Fruit fly (Drosophila melanogaster) whole organism, wandering third instar larva: ENCODE measurements around the gene Sgs7.

Experiments used
- Dfd ChIP-seq: fragments of >200 bp; optimal IDR thresholded peaks from 2 replicates; lab custom pipeline; 2017; ENCODE audit warnings: missing biosample characterization, missing genetic modification characterization
- GATAd ChIP-seq: sonication (Bioruptor generic); optimal IDR thresholded peaks from 2 replicates; lab custom pipeline; 2016; ENCODE audit warnings: missing biosample characterization, missing genetic modification characterization
- Hr78 ChIP-seq: fragments of >200 bp; optimal IDR thresholded peaks from 2 replicates; lab custom pipeline; 2017; ENCODE audit warnings: missing biosample characterization, missing genetic modification characterization
- Myc ChIP-seq: fragments of >200 bp; optimal IDR thresholded peaks from 2 replicates; lab custom pipeline; 2017
- dl ChIP-seq, 2 experiments: fragments of 175-275, 200-275 bp in 1 of 2; fragments of 200-275 bp in 1 of 2; sonication (Bioruptor generic); optimal IDR thresholded peaks; lab custom pipeline; 2018; ENCODE audit warnings: mild to moderate bottlenecking in 2 of 2, missing biosample characterization in 2 of 2, missing genetic modification characterization in 2 of 2, moderate library complexity in 2 of 2; ENCODE audit not compliant: partially characterized antibody in 2 of 2, insufficient read depth in 1 of 2
- lola ChIP-seq: fragments of >200 bp; optimal IDR thresholded peaks from 2 replicates; lab custom pipeline; 2017; ENCODE audit warnings: missing biosample characterization, missing genetic modification characterization
- psq ChIP-seq: fragments of 200-800 bp; sonication (Bioruptor generic); optimal IDR thresholded peaks from 3 replicates; lab custom pipeline; 2017; ENCODE audit warnings: missing biosample characterization, mild to moderate bottlenecking, missing genetic modification characterization, moderate library complexity
- sage ChIP-seq: fragments of 200-800 bp; sonication (Bioruptor generic); optimal IDR thresholded peaks from 2 replicates; lab custom pipeline; 2016; ENCODE audit warnings: missing biosample characterization, mild to moderate bottlenecking, missing genetic modification characterization

- TF ChIP-seq lola (GFP tag; lab: Kevin White, UChicago) = no peak
- TF ChIP-seq Myc (lab: Kevin White, UChicago) = no peak
- TF ChIP-seq dl (GFP tag; optimal IDR thresholded peaks at IDR 0.05; lab: Kevin White, UChicago; ENCODE audit: insufficient read depth in 1 of 2, partially characterized antibody in 2 of 2) = no peak
- no peak for TF ChIP-seq sage (GFP tag; lab: Kevin White, UChicago)
- no peak for TF ChIP-seq GATAd (GFP tag; lab: Kevin White, UChicago)
- no peak for TF ChIP-seq psq (GFP tag; lab: Kevin White, UChicago)
- TF ChIP-seq Dfd = no peak
- no peak for TF ChIP-seq Hr78 (GFP tag; lab: Kevin White, UChicago)
These were observed 21.6 kb downstream of the Sgs7 start for dm6 chr3L:11531300-11531699.
